Fruit fly (Drosophila melanogaster): Measurements from ENCODE around the gene CG3868.

- TF ChIP-seq CG8478 (optimal IDR thresholded peaks at IDR 0.05), result no peak
- TF ChIP-seq CTCF (optimal IDR thresholded peaks at IDR 0.05), result no peak
Observed at dm6 chr3L:14402632-14403031, at the start of gene CG3868.
